Worm (Caenorhabditis elegans) whole organism, L4 larva: ENCODE data around the gene tni-4.

Experiments
- D1046.2 ChIP-seq: fragments of 200-800 bp; sonication (Bioruptor generic); IDR thresholded peaks from 2 replicates; pipeline ENCODE4 v1.3.6; 2022; ENCODE audit warnings: missing genetic modification characterization, missing compliant biosample characterization
- R02D3.7 ChIP-seq: fragments of 150-350 bp; sonication (generic microtip); optimal IDR thresholded peaks from 3 replicates; lab custom pipeline; 2014; ENCODE audit warnings: missing biosample characterization, missing genetic modification characterization
- T26A8.4 ChIP-seq: fragments of 200-800 bp; sonication (Bioruptor generic); IDR thresholded peaks from 2 replicates; pipeline ENCODE4 v1.3.6; 2022; ENCODE audit warnings: missing genetic modification characterization, missing compliant biosample characterization
- Y48G9A.11 ChIP-seq: fragments of 200-800 bp; sonication (Bioruptor generic); IDR thresholded peaks from 2 replicates; pipeline ENCODE4 v1.3.6; 2022; ENCODE audit warnings: missing genetic modification reagents, missing genetic modification characterization, missing compliant biosample characterization
- Y5F2A.4 ChIP-seq: fragments of 200-800 bp; sonication (Bioruptor generic); optimal IDR thresholded peaks from 2 replicates; lab custom pipeline; 2018; ENCODE audit warnings: mild to moderate bottlenecking, missing genetic modification characterization, missing compliant biosample characterization
- ZK337.2 ChIP-seq: fragments of 200-800 bp; sonication (Bioruptor generic); IDR thresholded peaks from 2 replicates; pipeline ENCODE4 v1.3.6; 2022; ENCODE audit warnings: missing genetic modification reagents, missing genetic modification characterization, missing compliant biosample characterization
- aha-1 ChIP-seq: fragments of 150-350 bp; peaks from one replicate; lab custom pipeline; 2014; ENCODE audit warnings: missing biosample characterization, missing genetic modification characterization
- attf-4 ChIP-seq: sonication (generic microtip); optimal IDR thresholded peaks from 3 replicates; lab custom pipeline; 2017; ENCODE audit warnings: missing biosample characterization, missing genetic modification characterization
- ceh-20 ChIP-seq: fragments of 200-800 bp; sonication (Bioruptor generic); IDR thresholded peaks from 2 replicates; pipeline ENCODE4 v1.3.6; 2022; ENCODE audit warnings: missing genetic modification reagents, missing genetic modification characterization, missing compliant biosample characterization
- ceh-44 ChIP-seq: fragments of 200-800 bp; sonication (Bioruptor generic); IDR thresholded peaks from 2 replicates; pipeline ENCODE4 v1.3.6; 2022; ENCODE audit warnings: missing genetic modification reagents, missing genetic modification characterization, missing compliant biosample characterization
- ceh-82 ChIP-seq: sonication (generic microtip); optimal IDR thresholded peaks from 2 replicates; lab custom pipeline; 2017; ENCODE audit warnings: missing biosample characterization, missing genetic modification characterization
- cey-2 ChIP-seq: sonication (generic microtip); optimal IDR thresholded peaks from 3 replicates; lab custom pipeline; 2017; ENCODE audit warnings: missing genetic modification characterization, mild to moderate bottlenecking, missing compliant biosample characterization, antibody characterized with exemption, borderline replicate concordance; ENCODE audit not compliant: insufficient read depth
- ctbp-1 ChIP-seq: fragments of 200-800 bp; sonication (Bioruptor generic); IDR thresholded peaks from 2 replicates; pipeline ENCODE4 v1.3.6; 2022; ENCODE audit warnings: missing genetic modification reagents, missing genetic modification characterization, missing compliant biosample characterization
- dve-1 ChIP-seq: sonication (generic microtip); optimal IDR thresholded peaks from 2 replicates; lab custom pipeline; 2017; ENCODE audit warnings: antibody characterized with exemption, mild to moderate bottlenecking, missing genetic modification characterization, missing compliant biosample characterization; ENCODE audit not compliant: insufficient read depth
- egl-43 ChIP-seq: fragments of 200-800 bp; sonication (Bioruptor generic); IDR thresholded peaks from 2 replicates; pipeline ENCODE4 v1.3.6; 2022; ENCODE audit warnings: missing genetic modification reagents, missing genetic modification characterization, missing compliant biosample characterization
- hlh-11 ChIP-seq: fragments of 200-800 bp; sonication (Bioruptor generic); optimal IDR thresholded peaks from 2 replicates; lab custom pipeline; 2018; ENCODE audit warnings: mild to moderate bottlenecking, missing genetic modification characterization, missing compliant biosample characterization
- hlh-30 ChIP-seq: sonication (generic microtip); optimal IDR thresholded peaks from 2 replicates; lab custom pipeline; 2017; ENCODE audit warnings: antibody characterized with exemption, mild to moderate bottlenecking, missing genetic modification characterization, missing compliant biosample characterization; ENCODE audit not compliant: insufficient read depth
- jun-1 ChIP-seq: fragments of 150-350 bp; optimal IDR thresholded peaks from 2 replicates; lab custom pipeline; 2014; ENCODE audit warnings: missing biosample characterization, missing genetic modification reagents, missing genetic modification characterization
- lin-13 ChIP-seq: fragments of 150-350 bp; optimal IDR thresholded peaks from 2 replicates; lab custom pipeline; 2014; ENCODE audit warnings: missing biosample characterization, missing genetic modification reagents, missing genetic modification characterization
- lin-15B ChIP-seq: fragments of 150-350 bp; sonication (generic microtip); optimal IDR thresholded peaks from 3 replicates; lab custom pipeline; 2014; ENCODE audit warnings: missing biosample characterization, missing genetic modification characterization
- lin-38 ChIP-seq: fragments of 200-800 bp; sonication (Bioruptor generic); IDR thresholded peaks from 2 replicates; pipeline ENCODE4 v1.3.6; 2022; ENCODE audit warnings: missing genetic modification reagents, missing genetic modification characterization, missing compliant biosample characterization
- lin-39 ChIP-seq: fragments of 150-350 bp; optimal IDR thresholded peaks from 2 replicates; lab custom pipeline; 2014; ENCODE audit warnings: missing biosample characterization, missing genetic modification reagents, missing genetic modification characterization
- lsy-2 ChIP-seq, 2 experiments: fragments of 150-350 bp in 1 of 2; sonication (generic microtip) in 1 of 2; optimal IDR thresholded peaks; 2 replicates each; lab custom pipeline; 2014 to 2017; ENCODE audit warnings: missing biosample characterization in 2 of 2, missing genetic modification characterization in 2 of 2
- madf-9 ChIP-seq: fragments of 200-800 bp; sonication (Bioruptor generic); conservative IDR thresholded peaks from 2 replicates; pipeline ENCODE4 v1.3.6; 2022; ENCODE audit warnings: missing genetic modification reagents, missing genetic modification characterization, missing compliant biosample characterization
- mdl-1 ChIP-seq, 2 experiments: fragments of 150-350 bp in 1 of 2; sonication (generic microtip) in 1 of 2; optimal IDR thresholded peaks; 2 replicates each; lab custom pipeline; 2014 to 2017; ENCODE audit warnings: missing biosample characterization in 2 of 2, missing genetic modification characterization in 2 of 2
- mep-1 ChIP-seq: fragments of 150-350 bp; sonication (generic microtip); optimal IDR thresholded peaks from 3 replicates; lab custom pipeline; 2014; ENCODE audit warnings: missing biosample characterization, missing genetic modification characterization
- nhr-102 ChIP-seq: sonication (generic microtip); optimal IDR thresholded peaks from 2 replicates; lab custom pipeline; 2016; ENCODE audit warnings: mild to moderate bottlenecking, missing genetic modification characterization, moderate library complexity, missing compliant biosample characterization
- nhr-111 ChIP-seq: fragments of 200-800 bp; sonication (Bioruptor generic); optimal IDR thresholded peaks from 2 replicates; lab custom pipeline; 2018; ENCODE audit warnings: mild to moderate bottlenecking, missing genetic modification characterization, missing compliant biosample characterization
- nhr-25 ChIP-seq: sonication (generic microtip); optimal IDR thresholded peaks from 2 replicates; lab custom pipeline; 2017; ENCODE audit warnings: missing genetic modification characterization, mild to moderate bottlenecking, missing compliant biosample characterization, antibody characterized with exemption, moderate library complexity, borderline replicate concordance; ENCODE audit not compliant: insufficient read depth
- nhr-28 ChIP-seq: fragments of 150-350 bp; optimal IDR thresholded peaks from 2 replicates; lab custom pipeline; 2014; ENCODE audit warnings: missing biosample characterization, missing genetic modification characterization
- nhr-41 ChIP-seq: fragments of 200-800 bp; sonication (Bioruptor generic); IDR thresholded peaks from 2 replicates; pipeline ENCODE4 v1.3.6; 2022; ENCODE audit warnings: missing genetic modification reagents, missing genetic modification characterization, missing compliant biosample characterization
- nhr-48 ChIP-seq: sonication (generic microtip); optimal IDR thresholded peaks from 2 replicates; lab custom pipeline; 2016; ENCODE audit warnings: mild to moderate bottlenecking, missing genetic modification characterization, missing compliant biosample characterization
- nhr-76 ChIP-seq: fragments of 150-350 bp; optimal IDR thresholded peaks from 2 replicates; lab custom pipeline; 2014; ENCODE audit warnings: missing biosample characterization, missing genetic modification characterization
- nhr-77 ChIP-seq: fragments of 150-350 bp; optimal IDR thresholded peaks from 2 replicates; lab custom pipeline; 2014; ENCODE audit warnings: missing biosample characterization, missing genetic modification characterization
- php-3 ChIP-seq: fragments of 200-800 bp; sonication (Bioruptor generic); IDR thresholded peaks from 2 replicates; pipeline ENCODE4 v1.3.6; 2022; ENCODE audit warnings: missing genetic modification reagents, missing genetic modification characterization, missing compliant biosample characterization
- rbr-2 ChIP-seq: sonication (generic microtip); optimal IDR thresholded peaks from 2 replicates; lab custom pipeline; 2016; ENCODE audit warnings: missing genotype, missing genetic modification characterization, missing compliant biosample characterization
- snpc-1.2 ChIP-seq: fragments of 200-800 bp; sonication (Bioruptor generic); IDR thresholded peaks from 2 replicates; pipeline ENCODE4 v1.3.6; 2022; ENCODE audit warnings: missing genetic modification reagents, missing genetic modification characterization, missing compliant biosample characterization
- snpc-4 ChIP-seq: fragments of 150-350 bp; optimal IDR thresholded peaks from 2 replicates; lab custom pipeline; 2014; ENCODE audit warnings: missing biosample characterization, missing genetic modification characterization
- spr-3 ChIP-seq: fragments of 200-800 bp; sonication (Bioruptor generic); optimal IDR thresholded peaks from 2 replicates; lab custom pipeline; 2018; ENCODE audit warnings: mild to moderate bottlenecking, missing genetic modification characterization, missing compliant biosample characterization
- unc-39 ChIP-seq: sonication (generic microtip); optimal IDR thresholded peaks from 2 replicates; lab custom pipeline; 2017; ENCODE audit warnings: missing biosample characterization, missing genetic modification characterization
- unc-62 ChIP-seq, 3 experiments: fragments of 150-350 bp in 1 of 3; sonication (generic microtip); optimal IDR thresholded peaks in 2 of 3; peaks in 1 of 3; 1 replicate in 1 of 3; 2 replicates in 2 of 3; lab custom pipeline; 2014 to 2017; ENCODE audit warnings: missing biosample characterization in 3 of 3, missing genetic modification characterization in 3 of 3, missing genetic modification reagents in 3 of 3, missing genotype in 1 of 3
- zip-2 ChIP-seq: fragments of 150-350 bp; optimal IDR thresholded peaks from 2 replicates; lab custom pipeline; 2014; ENCODE audit warnings: missing biosample characterization, missing genetic modification characterization
- ztf-11 ChIP-seq: fragments of 150-350 bp; optimal IDR thresholded peaks from 2 replicates; lab custom pipeline; 2014; ENCODE audit warnings: missing biosample characterization, missing genetic modification characterization
- ztf-7 ChIP-seq: fragments of 150-350 bp; optimal IDR thresholded peaks from 2 replicates; lab custom pipeline; 2014; ENCODE audit warnings: missing biosample characterization, missing genetic modification characterization

Gene tni-4

ce11 chrIV:5209390-5209789, 5.0 kb downstream of the tni-4 start, which contains the start of the genes Y59E9AL.36 and nbet-1 (continued):
- peak; percentile 25 to 81 for TF ChIP-seq lsy-2 (tag; optimal IDR thresholded peaks at IDR 0.05; lab: Kevin White, UChicago)
- TF ChIP-seq unc-62 (GFP tag; optimal IDR thresholded peaks at IDR 0.05 in 1 of 2; lab: Kevin White, UChicago), result peak in 1 of 2 experiments; percentile 57
- TF ChIP-seq unc-62 (tag; optimal IDR thresholded peaks at IDR 0.05; lab: Kevin White, UChicago), result no peak
- no peak for TF ChIP-seq jun-1 (tag; lab: Kevin White, UChicago)
- peak; percentile 61; the same call in 1 of the 2 replicates for TF ChIP-seq T26A8.4
- TF ChIP-seq nhr-77 (tag; lab: Kevin White, UChicago), result peak; percentile 70
- TF ChIP-seq nhr-111 (GFP tag; lab: Kevin White, UChicago), result no peak
- no peak for TF ChIP-seq madf-9 (GFP tag; lab: Robert Waterston, UW)
- TF ChIP-seq nhr-76 (tag; lab: Kevin White, UChicago), result no peak
- peak; percentile 66 for TF ChIP-seq hlh-30 (tag; lab: Kevin White, UChicago)

ce11 chrIV:5210606-5211005, 6.2 kb downstream of the tni-4 start:
- no peak for TF ChIP-seq rbr-2 (tag; lab: Kevin White, UChicago)
- peak; percentile 5 for TF ChIP-seq mep-1
- TF ChIP-seq mdl-1 (tag; optimal IDR thresholded peaks at IDR 0.05; lab: Kevin White, UChicago), result no peak
- TF ChIP-seq R02D3.7, result peak; percentile 9
- TF ChIP-seq aha-1 (tag; lab: Kevin White, UChicago), result peak; percentile 53
- TF ChIP-seq lin-38, result peak; percentile 41
- TF ChIP-seq snpc-1.2 (GFP tag; lab: Robert Waterston, UW), result 0 out of 2 replicates have a peak, but pooled peaks have one; percentile 43
- TF ChIP-seq lsy-2 (tag; optimal IDR thresholded peaks at IDR 0.05; lab: Kevin White, UChicago), result peak in 1 of 2 experiments; percentile 8
- no peak for TF ChIP-seq lin-39 (tag; lab: Kevin White, UChicago)

DNA sequence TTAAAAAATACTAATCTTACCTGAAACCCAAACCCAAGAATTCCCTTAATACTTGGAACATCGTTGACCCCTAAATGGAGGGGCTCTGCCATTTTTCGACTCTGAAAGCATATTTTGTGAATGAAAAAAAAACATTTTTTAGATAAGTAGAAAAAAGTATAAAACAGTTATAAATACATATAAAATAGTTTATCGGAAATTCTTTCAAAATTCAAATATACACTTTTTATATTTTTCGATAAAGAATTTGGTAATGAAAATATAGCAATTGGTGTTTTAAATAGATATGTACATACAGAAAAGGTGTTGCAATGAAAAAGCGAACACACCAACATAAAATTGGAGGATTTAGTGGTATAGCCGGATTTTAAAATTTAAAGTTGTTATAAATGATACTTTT, 10.7 kb downstream of the tni-4 start, which contains the start of gene Y59E9AL.4:
TSS of gene Y59E9AL.4 (minus strand) at position 101 of the 400 bp plus-strand sequence.
- TF ChIP-seq lin-38, result no peak
- TF ChIP-seq Y5F2A.4 (GFP tag; lab: Kevin White, UChicago), result no peak
- no peak for TF ChIP-seq ztf-11 (tag; lab: Kevin White, UChicago)
- TF ChIP-seq Y48G9A.11 (GFP tag; lab: Robert Waterston, UW), result no peak
- no peak for TF ChIP-seq nhr-77 (tag; lab: Kevin White, UChicago)
- no peak for TF ChIP-seq nhr-102 (tag; lab: Kevin White, UChicago)
- TF ChIP-seq ztf-7 (tag; lab: Kevin White, UChicago), result no peak
- no peak for TF ChIP-seq hlh-30 (tag; lab: Kevin White, UChicago)
- TF ChIP-seq R02D3.7, result no peak
- TF ChIP-seq zip-2 (tag; lab: Kevin White, UChicago), result no peak
- no peak for TF ChIP-seq nhr-28 (tag; lab: Kevin White, UChicago)
- no peak for TF ChIP-seq egl-43 (GFP tag; lab: Robert Waterston, UW)
- no peak for TF ChIP-seq ctbp-1
- TF ChIP-seq mep-1, result no peak
- no peak for TF ChIP-seq ceh-82 (tag; lab: Kevin White, UChicago)
- no peak for TF ChIP-seq nhr-48 (tag; lab: Kevin White, UChicago)
- TF ChIP-seq unc-62 (GFP tag; optimal IDR thresholded peaks at IDR 0.05 in 1 of 2; lab: Kevin White, UChicago), result no peak
- no peak for TF ChIP-seq unc-62 (tag; optimal IDR thresholded peaks at IDR 0.05; lab: Kevin White, UChicago)

DNA sequence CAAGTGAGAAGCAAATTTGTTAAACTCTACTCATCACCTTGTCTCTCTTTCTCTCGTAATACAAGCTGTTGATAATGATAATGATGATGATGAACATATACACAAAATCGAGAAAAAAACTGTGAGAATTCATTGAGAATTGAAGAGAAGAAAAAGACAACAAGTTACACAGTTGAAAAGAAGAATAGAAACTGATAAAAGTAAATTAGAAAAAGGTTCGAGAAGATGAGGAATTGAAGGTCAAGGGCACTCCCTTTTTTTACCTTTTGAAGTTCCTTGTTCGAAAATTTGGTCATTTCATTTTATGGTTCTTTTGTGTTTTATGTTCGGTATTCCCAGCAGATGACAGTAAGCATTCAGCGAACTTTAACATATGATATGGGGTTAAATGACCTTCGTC, 12.0 kb downstream of the tni-4 start:
- TF ChIP-seq ceh-20 (no peak), dve-1 (tag; lab: Kevin White, UChicago) (peak; percentile 7), cey-2 (tag; lab: Kevin White, UChicago) (peak; percentile 49), nhr-76 (tag; lab: Kevin White, UChicago) (peak; percentile 15), lin-13 (GFP tag; lab: Kevin White, UChicago) (no peak), nhr-28 (tag; lab: Kevin White, UChicago) (peak; percentile 48), spr-3 (GFP tag; lab: Kevin White, UChicago) (no peak), unc-39 (no peak), attf-4 (tag; lab: Kevin White, UChicago) (no peak), nhr-25 (tag; lab: Kevin White, UChicago) (peak; percentile 49), php-3 (GFP tag; lab: Robert Waterston, UW) (no peak), D1046.2 (GFP tag; lab: Robert Waterston, UW) (no peak), lin-15B (no peak), nhr-41 (GFP tag; lab: Robert Waterston, UW) (no peak), nhr-48 (tag; lab: Kevin White, UChicago) (no peak), hlh-11 (no peak), snpc-4 (tag; lab: Kevin White, UChicago) (no peak), lin-39 (tag; lab: Kevin White, UChicago) (no peak), ceh-44 (no peak), ZK337.2 (GFP tag; lab: Robert Waterston, UW) (no peak)
